Worm (Caenorhabditis elegans): ENCODE data around the gene F53F4.7.

F53F4.7 gene

ce11 chrV:13568533-13568932 is 45.2 kb downstream of the F53F4.7 start, which contains the start of the genes nuaf-1 and bir-2 (continued):
- TF ChIP-seq F49E8.2 (tag; optimal IDR thresholded peaks at IDR 0.05; ENCODE audit: borderline replicate concordance) = no peak
- no peak for TF ChIP-seq php-3 (GFP tag; IDR thresholded peaks at IDR 0.05)
- peak; percentile 52 for TF ChIP-seq dve-1 (tag; optimal IDR thresholded peaks at IDR 0.05; ENCODE audit: insufficient read depth)
- TF ChIP-seq snpc-1.2 (GFP tag; IDR thresholded peaks at IDR 0.05) = 0 out of 2 replicates have a peak, but pooled peaks have one; percentile 37
- no peak for TF ChIP-seq ZK337.2 (GFP tag; IDR thresholded peaks at IDR 0.05)
- no peak for TF ChIP-seq cey-2 (tag; optimal IDR thresholded peaks at IDR 0.05; ENCODE audit: borderline replicate concordance, insufficient read depth)
- TF ChIP-seq aly-2 (tag; optimal IDR thresholded peaks at IDR 0.05) = no peak
- no peak for TF ChIP-seq attf-4 (tag; optimal IDR thresholded peaks at IDR 0.05)
- TF ChIP-seq skn-1 (tag; optimal IDR thresholded peaks at IDR 0.05) = no peak
- TF ChIP-seq hif-1 (tag; optimal IDR thresholded peaks at IDR 0.05) = peak in 1 of 2 experiments; percentile 4
- TF ChIP-seq zag-1 (tag; optimal IDR thresholded peaks at IDR 0.05) = no peak
- no peak for TF ChIP-seq F44E2.7 (GFP tag; IDR thresholded peaks at IDR 0.05)
- TF ChIP-seq mep-1 (tag; optimal IDR thresholded peaks at IDR 0.05) = peak; percentile 53
- peak; percentile 86 for TF ChIP-seq aha-1 (tag)
- no peak for TF ChIP-seq unc-62 (GFP tag; optimal IDR thresholded peaks at IDR 0.05 in 1 of 2)
- TF ChIP-seq unc-62 (tag; optimal IDR thresholded peaks at IDR 0.05) = no peak
- TF ChIP-seq snpc-4 (tag; optimal IDR thresholded peaks at IDR 0.05) = no peak
- TF ChIP-seq lin-29 (GFP tag; IDR thresholded peaks at IDR 0.05) = no peak
- no peak for TF ChIP-seq mdl-1 (tag; optimal IDR thresholded peaks at IDR 0.05)
- TF ChIP-seq ceh-62 (tag; optimal IDR thresholded peaks at IDR 0.05) = no peak
- no peak for TF ChIP-seq nhr-41 (GFP tag; IDR thresholded peaks at IDR 0.05)
- TF ChIP-seq dmd-9 (GFP tag; IDR thresholded peaks at IDR 0.05) = no peak
- no peak for TF ChIP-seq nhr-111 (GFP tag; optimal IDR thresholded peaks at IDR 0.05)
- no peak for TF ChIP-seq zfp-3 (GFP tag; conservative IDR thresholded peaks at IDR 0.05)
- peak; percentile 39 for TF ChIP-seq hlh-11 (tag; optimal IDR thresholded peaks at IDR 0.05)
- TF ChIP-seq nhr-25 (tag; optimal IDR thresholded peaks at IDR 0.05; ENCODE audit: borderline replicate concordance, insufficient read depth) = no peak
- no peak for TF ChIP-seq ama-1 (optimal IDR thresholded peaks at IDR 0.05)
- TF ChIP-seq nhr-42 (GFP tag; IDR thresholded peaks at IDR 0.05) = no peak
- TF ChIP-seq ces-1 (GFP tag; optimal IDR thresholded peaks at IDR 0.05) = no peak
- no peak for TF ChIP-seq tag-97 (GFP tag; IDR thresholded peaks at IDR 0.05)
- TF ChIP-seq nhr-11 (tag; optimal IDR thresholded peaks at IDR 0.05) = no peak
- TF ChIP-seq lin-39 (tag; optimal IDR thresholded peaks at IDR 0.05) = no peak
- no peak for TF ChIP-seq Y48G9A.11 (GFP tag; IDR thresholded peaks at IDR 0.05)
- no peak for TF ChIP-seq ceh-28 (tag; optimal IDR thresholded peaks at IDR 0.05)
- TF ChIP-seq daf-16 (GFP tag; optimal IDR thresholded peaks at IDR 0.05) = no peak
- TF ChIP-seq daf-16 (tag; optimal IDR thresholded peaks at IDR 0.05) = peak; percentile 12
- peak; percentile 51 for TF ChIP-seq hlh-30 (tag; optimal IDR thresholded peaks at IDR 0.05; ENCODE audit: insufficient read depth)
- TF ChIP-seq F10B5.3 (tag; optimal IDR thresholded peaks at IDR 0.05) = no peak
- TF ChIP-seq daf-12 (tag; optimal IDR thresholded peaks at IDR 0.05) = no peak
- no peak for TF ChIP-seq pqm-1 (tag; optimal IDR thresholded peaks at IDR 0.05)
- no peak for TF ChIP-seq ceh-44 (GFP tag; IDR thresholded peaks at IDR 0.05)
- no peak for TF ChIP-seq D1046.2 (GFP tag; IDR thresholded peaks at IDR 0.05)
- peak; percentile 82 for TF ChIP-seq mes-2 (tag; optimal IDR thresholded peaks at IDR 0.05; ENCODE audit: poor library complexity, severe bottlenecking)
- TF ChIP-seq lsy-2 (tag; optimal IDR thresholded peaks at IDR 0.05) = peak in 1 of 2 experiments; percentile 65
- TF ChIP-seq ZK546.5 (tag; optimal IDR thresholded peaks at IDR 0.05) = no peak
- no peak for TF ChIP-seq madf-5 (GFP tag; IDR thresholded peaks at IDR 0.05)
- TF ChIP-seq Y105C5A.15 (GFP tag; IDR thresholded peaks at IDR 0.05) = no peak
- no peak for TF ChIP-seq mxl-3 (GFP tag; optimal IDR thresholded peaks at IDR 0.05)
- TF ChIP-seq nhr-237 (tag; optimal IDR thresholded peaks at IDR 0.05) = no peak
- peak; percentile 90 for TF ChIP-seq nhr-6 (tag; optimal IDR thresholded peaks at IDR 0.05)
- no peak for TF ChIP-seq saeg-2 (GFP tag; IDR thresholded peaks at IDR 0.05)
- no peak for TF ChIP-seq nhr-28 (tag; optimal IDR thresholded peaks at IDR 0.05)

Measured in whole organism, L4 larva.